Worm (Caenorhabditis elegans) whole organism, early embryonic: Measurements from ENCODE around the gene clec-266.

Source experiments
- B0310.2 ChIP-seq: sonication (generic microtip); optimal IDR thresholded peaks from 2 replicates; lab custom pipeline; 2016; ENCODE audit warnings: mild to moderate bottlenecking, missing genetic modification characterization, missing compliant biosample characterization
- F13C5.2 ChIP-seq: sonication (generic microtip); optimal IDR thresholded peaks from 2 replicates; lab custom pipeline; 2017; ENCODE audit warnings: mild to moderate bottlenecking, missing genetic modification characterization, inconsistent platforms, missing compliant biosample characterization
- aly-1 ChIP-seq: sonication (generic microtip); optimal IDR thresholded peaks from 2 replicates; lab custom pipeline; 2016; ENCODE audit warnings: missing genetic modification characterization, missing compliant biosample characterization
- ama-1 ChIP-seq: fragments of 150-350 bp; optimal IDR thresholded peaks from 2 replicates; lab custom pipeline; 2014
- ceh-13 ChIP-seq: fragments of 200-800 bp; sonication (Bioruptor generic); optimal IDR thresholded peaks from 2 replicates; lab custom pipeline; 2018; ENCODE audit warnings: mild to moderate bottlenecking, missing genetic modification characterization, missing compliant biosample characterization
- ceh-36 ChIP-seq: sonication (generic microtip); optimal IDR thresholded peaks from 2 replicates; lab custom pipeline; 2016; ENCODE audit warnings: missing genetic modification characterization, inconsistent platforms, missing compliant biosample characterization
- ets-7 ChIP-seq: sonication (generic microtip); optimal IDR thresholded peaks from 2 replicates; lab custom pipeline; 2016; ENCODE audit warnings: missing genotype, missing genetic modification characterization, missing compliant biosample characterization
- flt-1 ChIP-seq: fragments of 200-800 bp; sonication (Bioruptor generic); IDR thresholded peaks from 2 replicates; pipeline ENCODE4 v1.3.6; 2022; ENCODE audit warnings: missing genetic modification characterization, missing compliant biosample characterization
- pes-1 ChIP-seq: fragments of 200-800 bp; sonication (Bioruptor generic); IDR thresholded peaks from 2 replicates; pipeline ENCODE4 v1.3.6; 2022; ENCODE audit warnings: missing genetic modification reagents, missing genetic modification characterization, missing compliant biosample characterization
- sea-1 ChIP-seq: fragments of 200-800 bp; sonication (Bioruptor generic); conservative IDR thresholded peaks from 2 replicates; pipeline ENCODE4 v1.3.6; 2022; ENCODE audit warnings: missing genetic modification characterization, missing compliant biosample characterization
- tbx-37 ChIP-seq: fragments of 200-800 bp; sonication (Bioruptor generic); conservative IDR thresholded peaks from 2 replicates; pipeline ENCODE4 v1.3.6; 2022; ENCODE audit warnings: missing genetic modification reagents, missing genetic modification characterization, missing compliant biosample characterization
- tra-4 ChIP-seq: sonication (generic microtip); optimal IDR thresholded peaks from 2 replicates; lab custom pipeline; 2017; ENCODE audit warnings: missing genetic modification characterization, missing compliant biosample characterization

ce11 chrX:6598732-6599131 is 24.0 kb downstream of the clec-266 start, which contains the start of gene hic-1:
- TF ChIP-seq pes-1 (no peak), flt-1 (GFP tag; lab: Robert Waterston, UW) (no peak), ets-7 (tag; lab: Kevin White, UChicago) (no peak), ama-1 (lab: Kevin White, UChicago) (no peak), tra-4 (tag; lab: Kevin White, UChicago) (no peak), aly-1 (tag; lab: Kevin White, UChicago) (no peak), ceh-36 (no peak), F13C5.2 (tag; lab: Kevin White, UChicago) (no peak), ceh-13 (GFP tag; lab: Kevin White, UChicago) (no peak), sea-1 (GFP tag; lab: Robert Waterston, UW) (no peak), tbx-37 (GFP tag; lab: Robert Waterston, UW) (no peak), B0310.2 (no peak)
